Fruit fly (Drosophila melanogaster): Measurements from ENCODE around the gene CG8907.

DNA sequence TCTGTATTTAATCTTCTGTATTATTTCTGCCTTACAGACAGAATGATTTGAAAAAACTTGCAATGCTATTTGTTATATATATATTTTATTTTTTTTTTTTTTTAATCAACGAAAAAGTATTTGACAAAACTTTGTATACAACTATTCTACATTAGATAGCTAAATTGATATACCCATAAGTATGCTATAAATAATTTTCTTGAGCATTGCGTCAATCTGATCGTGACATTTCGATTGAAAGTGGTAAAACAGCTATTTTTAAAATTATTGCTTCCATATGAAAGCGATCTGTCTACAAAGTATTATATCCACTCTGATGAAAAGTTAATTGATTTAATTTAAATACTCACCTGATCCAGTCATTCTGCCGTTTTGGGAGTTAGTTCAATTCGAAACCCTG, 23.8 kb upstream of the CG8907 start:
- no peak for TF ChIP-seq CG8478 (optimal IDR thresholded peaks at IDR 0.05)
- no peak for TF ChIP-seq CTCF (optimal IDR thresholded peaks at IDR 0.05)

Data from S2 (cell line).